Worm (Caenorhabditis elegans) whole organism, young adult: ENCODE measurements around the gene W08E12.6.

Experiments used
- B0336.3 ChIP-seq: fragments of 200-800 bp; sonication (Bioruptor generic); IDR thresholded peaks from 2 replicates; pipeline ENCODE4 v1.3.6; 2022; ENCODE audit warnings: missing genetic modification characterization, missing compliant biosample characterization
- C17E4.6 ChIP-seq: fragments of 200-800 bp; sonication (Bioruptor generic); IDR thresholded peaks from 2 replicates; pipeline ENCODE4 v1.3.6; 2022; ENCODE audit warnings: missing genetic modification reagents, missing genetic modification characterization, missing compliant biosample characterization
- D2030.7 ChIP-seq: fragments of 200-800 bp; sonication (Bioruptor generic); IDR thresholded peaks from 2 replicates; pipeline ENCODE4 v1.3.6; 2022; ENCODE audit warnings: missing genetic modification reagents, missing genetic modification characterization, missing compliant biosample characterization
- F10E7.11 ChIP-seq: sonication (generic microtip); optimal IDR thresholded peaks from 2 replicates; lab custom pipeline; 2017; ENCODE audit warnings: mild to moderate bottlenecking, missing genetic modification characterization, moderate library complexity, missing compliant biosample characterization
- F39B2.1 ChIP-seq: fragments of 200-800 bp; sonication (Bioruptor generic); IDR thresholded peaks from 2 replicates; pipeline ENCODE4 v1.3.6; 2022; ENCODE audit warnings: missing genetic modification reagents, missing genetic modification characterization, missing compliant biosample characterization
- F52B5.7 ChIP-seq: sonication (generic microtip); optimal IDR thresholded peaks from 2 replicates; lab custom pipeline; 2016; ENCODE audit warnings: mild to moderate bottlenecking, missing genetic modification characterization, missing compliant biosample characterization
- F57C9.4 ChIP-seq: sonication (generic microtip); optimal IDR thresholded peaks from 2 replicates; lab custom pipeline; 2017; ENCODE audit warnings: mild to moderate bottlenecking, missing genetic modification characterization, missing compliant biosample characterization
- K12H6.12 ChIP-seq: fragments of 200-800 bp; sonication (Bioruptor generic); optimal IDR thresholded peaks from 2 replicates; lab custom pipeline; 2018; ENCODE audit warnings: mild to moderate bottlenecking, missing genetic modification characterization, missing compliant biosample characterization
- T26A5.8 ChIP-seq: sonication (generic microtip); optimal IDR thresholded peaks from 2 replicates; lab custom pipeline; 2016; ENCODE audit warnings: missing genetic modification characterization, missing compliant biosample characterization
- Y53G8AR.9 ChIP-seq: fragments of 200-800 bp; sonication (Bioruptor generic); conservative IDR thresholded peaks from 2 replicates; pipeline ENCODE4 v1.3.6; 2022; ENCODE audit warnings: missing genetic modification reagents, missing genetic modification characterization, missing compliant biosample characterization
- Y56A3A.18 ChIP-seq: fragments of 200-800 bp; sonication (Bioruptor generic); IDR thresholded peaks from 2 replicates; pipeline ENCODE4 v1.3.6; 2022; ENCODE audit warnings: missing genetic modification reagents, missing genetic modification characterization, missing compliant biosample characterization
- akir-1 ChIP-seq: fragments of 200-800 bp; sonication (Bioruptor generic); optimal IDR thresholded peaks from 2 replicates; lab custom pipeline; 2018; ENCODE audit warnings: mild to moderate bottlenecking, missing genetic modification characterization, moderate library complexity, missing compliant biosample characterization
- aptf-3 ChIP-seq: fragments of 200-800 bp; sonication (Bioruptor generic); IDR thresholded peaks from 2 replicates; pipeline ENCODE4 v1.3.6; 2022; ENCODE audit warnings: missing genetic modification characterization, missing compliant biosample characterization
- athp-1 ChIP-seq: sonication (generic microtip); optimal IDR thresholded peaks from 2 replicates; lab custom pipeline; 2017; ENCODE audit warnings: mild to moderate bottlenecking, missing genetic modification characterization, missing compliant biosample characterization
- attf-6 ChIP-seq: fragments of 200-800 bp; sonication (Bioruptor generic); IDR thresholded peaks from 2 replicates; pipeline ENCODE4 v1.3.6; 2022; ENCODE audit warnings: missing genetic modification reagents, missing genetic modification characterization, missing compliant biosample characterization
- ceh-79 ChIP-seq: sonication (generic microtip); optimal IDR thresholded peaks from 2 replicates; lab custom pipeline; 2017; ENCODE audit warnings: mild to moderate bottlenecking, missing genetic modification characterization, missing compliant biosample characterization
- chd-7 ChIP-seq: sonication (generic microtip); optimal IDR thresholded peaks from 2 replicates; lab custom pipeline; 2016; ENCODE audit warnings: mild to moderate bottlenecking, missing genetic modification characterization, moderate library complexity, missing compliant biosample characterization
- die-1 ChIP-seq: sonication (generic microtip); optimal IDR thresholded peaks from 2 replicates; lab custom pipeline; 2016; ENCODE audit warnings: missing genotype, mild to moderate bottlenecking, missing genetic modification characterization, missing compliant biosample characterization
- egl-44 ChIP-seq: fragments of 200-800 bp; sonication (Bioruptor generic); IDR thresholded peaks from 2 replicates; pipeline ENCODE4 v1.3.6; 2022; ENCODE audit warnings: missing genetic modification reagents, missing genetic modification characterization, missing compliant biosample characterization
- egrh-3 ChIP-seq: fragments of 200-800 bp; sonication (Bioruptor generic); IDR thresholded peaks from 2 replicates; pipeline ENCODE4 v1.3.6; 2022; ENCODE audit warnings: missing genetic modification reagents, missing genetic modification characterization, missing compliant biosample characterization
- hrde-1 ChIP-seq: sonication (generic microtip); optimal IDR thresholded peaks from 2 replicates; lab custom pipeline; 2016; ENCODE audit warnings: missing genetic modification characterization, mild to moderate bottlenecking, missing compliant biosample characterization, moderate library complexity, missing genotype, missing genetic modification reagents, borderline replicate concordance
- hsf-1 ChIP-seq: fragments of 200-800 bp; sonication (Bioruptor generic); IDR thresholded peaks from 2 replicates; pipeline ENCODE4 v1.3.6; 2022; ENCODE audit warnings: missing genetic modification reagents, missing genetic modification characterization, missing compliant biosample characterization
- lin-26 ChIP-seq: fragments of 200-800 bp; sonication (Bioruptor generic); IDR thresholded peaks from 2 replicates; pipeline ENCODE4 v1.3.6; 2022; ENCODE audit warnings: missing genetic modification reagents, missing genetic modification characterization, missing compliant biosample characterization
- lin-35 ChIP-seq, 3 experiments: fragments of 150-350 bp in 2 of 3; sonication (generic microtip) in 1 of 3; optimal IDR thresholded peaks; 2 replicates each; lab custom pipeline; 2014 to 2018; ENCODE audit warnings: missing biosample characterization in 3 of 3, missing genetic modification characterization in 3 of 3, missing genetic modification reagents in 3 of 3
- lin-54 ChIP-seq: fragments of 200-800 bp; sonication (Bioruptor generic); optimal IDR thresholded peaks from 2 replicates; lab custom pipeline; 2018; ENCODE audit warnings: mild to moderate bottlenecking, missing genetic modification characterization, missing compliant biosample characterization
- lsl-1 ChIP-seq: fragments of 200-800 bp; sonication (Bioruptor generic); optimal IDR thresholded peaks from 2 replicates; lab custom pipeline; 2018; ENCODE audit warnings: mild to moderate bottlenecking, missing genetic modification characterization, moderate library complexity, missing compliant biosample characterization
- madf-3 ChIP-seq: fragments of 200-800 bp; sonication (Bioruptor generic); IDR thresholded peaks from 2 replicates; pipeline ENCODE4 v1.3.6; 2022; ENCODE audit warnings: missing genetic modification reagents, missing genetic modification characterization, missing compliant biosample characterization
- madf-6 ChIP-seq: fragments of 200-800 bp; sonication (Bioruptor generic); IDR thresholded peaks from 2 replicates; pipeline ENCODE4 v1.3.6; 2022; ENCODE audit warnings: missing genetic modification reagents, missing genetic modification characterization, missing compliant biosample characterization
- mcd-1 ChIP-seq: fragments of 200-800 bp; sonication (Bioruptor generic); IDR thresholded peaks from 2 replicates; pipeline ENCODE4 v1.3.6; 2022; ENCODE audit warnings: missing genetic modification reagents, missing genetic modification characterization, missing compliant biosample characterization
- mes-4 ChIP-seq: sonication (generic microtip); optimal IDR thresholded peaks from 2 replicates; lab custom pipeline; 2016; ENCODE audit warnings: missing genotype, missing genetic modification characterization, missing compliant biosample characterization
- mxl-1 ChIP-seq: sonication (generic microtip); optimal IDR thresholded peaks from 2 replicates; lab custom pipeline; 2016; ENCODE audit warnings: missing genetic modification characterization, missing compliant biosample characterization
- nfya-2 ChIP-seq: fragments of 200-800 bp; sonication (Bioruptor generic); IDR thresholded peaks from 2 replicates; pipeline ENCODE4 v1.3.6; 2022; ENCODE audit warnings: missing genetic modification reagents, missing genetic modification characterization, missing compliant biosample characterization
- nhr-27 ChIP-seq: fragments of 200-800 bp; sonication (Bioruptor generic); optimal IDR thresholded peaks from 2 replicates; lab custom pipeline; 2018; ENCODE audit warnings: mild to moderate bottlenecking, missing genetic modification characterization, moderate library complexity, missing compliant biosample characterization
- nhr-90 ChIP-seq: sonication (generic microtip); optimal IDR thresholded peaks from 2 replicates; lab custom pipeline; 2016; ENCODE audit warnings: missing genotype, mild to moderate bottlenecking, missing genetic modification characterization, missing compliant biosample characterization
- rpc-1 ChIP-seq, 2 experiments: fragments of 150-350 bp in 1 of 2; sonication (generic microtip) in 1 of 2; optimal IDR thresholded peaks; 2 replicates each; lab custom pipeline; 2014 to 2018; ENCODE audit warnings: missing biosample characterization in 1 of 2, missing genetic modification characterization in 1 of 2, missing genetic modification reagents in 1 of 2, missing genotype in 1 of 2
- snpc-3.4 ChIP-seq: sonication (generic microtip); optimal IDR thresholded peaks from 2 replicates; lab custom pipeline; 2017; ENCODE audit warnings: missing genetic modification characterization, mild to moderate bottlenecking, missing compliant biosample characterization, antibody characterized with exemption, moderate library complexity, missing genotype, missing genetic modification reagents
- snpc-4 ChIP-seq, 5 experiments: fragments of 150-350 bp in 1 of 5; sonication (generic microtip) in 4 of 5; optimal IDR thresholded peaks; 2 replicates each; lab custom pipeline; 2014 to 2018; ENCODE audit warnings: missing genetic modification characterization in 5 of 5, missing biosample characterization in 3 of 5, antibody characterized with exemption in 2 of 5, mild to moderate bottlenecking in 2 of 5, missing compliant biosample characterization in 2 of 5, missing genotype in 2 of 5, moderate library complexity in 2 of 5, missing genetic modification reagents in 1 of 5
- somi-1 ChIP-seq: fragments of 200-800 bp; sonication (Bioruptor generic); optimal IDR thresholded peaks from 2 replicates; lab custom pipeline; 2018; ENCODE audit warnings: mild to moderate bottlenecking, missing genetic modification characterization, missing compliant biosample characterization
- tbp1 ChIP-seq: fragments of 200-800 bp; sonication (Bioruptor generic); optimal IDR thresholded peaks from 2 replicates; lab custom pipeline; 2018; ENCODE audit warnings: mild to moderate bottlenecking, missing genetic modification characterization, missing compliant biosample characterization
- tbx-9 ChIP-seq: sonication (generic microtip); optimal IDR thresholded peaks from 2 replicates; lab custom pipeline; 2016; ENCODE audit warnings: borderline replicate concordance, missing genetic modification characterization, inconsistent platforms, missing compliant biosample characterization
- tlf-1 ChIP-seq: fragments of 200-800 bp; sonication (Bioruptor generic); optimal IDR thresholded peaks from 2 replicates; lab custom pipeline; 2018; ENCODE audit warnings: mild to moderate bottlenecking, missing genetic modification characterization, missing compliant biosample characterization
- unc-130 ChIP-seq: sonication (generic microtip); optimal IDR thresholded peaks from 2 replicates; lab custom pipeline; 2016; ENCODE audit warnings: missing genetic modification reagents, missing genetic modification characterization, missing compliant biosample characterization
- xnd-1 ChIP-seq: sonication (generic microtip); optimal IDR thresholded peaks from 2 replicates; lab custom pipeline; 2016; ENCODE audit warnings: missing genotype, missing genetic modification reagents, missing genetic modification characterization, missing compliant biosample characterization
- zim-3 ChIP-seq: sonication (generic microtip); optimal IDR thresholded peaks from 2 replicates; lab custom pipeline; 2017; ENCODE audit warnings: mild to moderate bottlenecking, missing genetic modification characterization, moderate library complexity, missing compliant biosample characterization
- ztf-28 ChIP-seq: fragments of 200-800 bp; sonication (Bioruptor generic); IDR thresholded peaks from 2 replicates; pipeline ENCODE4 v1.3.6; 2022; ENCODE audit warnings: missing genetic modification reagents, missing genetic modification characterization, missing compliant biosample characterization

Gene W08E12.6

ce11 chrIV:3296578-3297549 lies 1.5 kb upstream of the W08E12.6 start:
- TF ChIP-seq attf-6 (GFP tag; lab: Robert Waterston, UW) (0 out of 2 replicates have a peak, but pooled peaks have one; percentile 52), tlf-1 (peak; percentile 45), zim-3 (tag; lab: Kevin White, UChicago) (peak; percentile 45), egl-44 (GFP tag; lab: Robert Waterston, UW) (no peak), madf-6 (GFP tag; lab: Robert Waterston, UW) (peak; percentile 65), snpc-4 (GFP tag; optimal IDR thresholded peaks at IDR 0.05; lab: Kevin White, UChicago) (no peak), snpc-4 (tag; optimal IDR thresholded peaks at IDR 0.05; lab: Kevin White, UChicago) (peak in 2 of 4 experiments; percentile 25 to 31), hsf-1 (GFP tag; lab: Robert Waterston, UW) (peak; percentile 44; the same call in 1 of the 2 replicates), T26A5.8 (tag; lab: Kevin White, UChicago) (peak; percentile 63), mcd-1 (peak; percentile 55), F39B2.1 (GFP tag; lab: Robert Waterston, UW) (peak; percentile 22; the same call in 1 of the 2 replicates), chd-7 (tag; lab: Kevin White, UChicago) (peak; percentile 51), C17E4.6 (no peak), somi-1 (GFP tag; lab: Kevin White, UChicago) (no peak), die-1 (tag; lab: Kevin White, UChicago) (peak; percentile 41), nhr-27 (peak; percentile 69), xnd-1 (tag; lab: Kevin White, UChicago) (peak; percentile 46), madf-3 (GFP tag; lab: Robert Waterston, UW) (0 out of 2 replicates have a peak, but pooled peaks have one; percentile 6), Y56A3A.18 (GFP tag; lab: Robert Waterston, UW) (0 out of 2 replicates have a peak, but pooled peaks have one; percentile 33), mes-4 (peak; percentile 50), rpc-1 (optimal IDR thresholded peaks at IDR 0.05; lab: Kevin White, UChicago) (no peak), rpc-1 (tag; optimal IDR thresholded peaks at IDR 0.05; lab: Kevin White, UChicago) (no peak), mxl-1 (peak; percentile 48), egrh-3 (GFP tag; lab: Robert Waterston, UW) (no peak), aptf-3 (0 out of 2 replicates have a peak, but pooled peaks have one; percentile 77), tbx-9 (peak; percentile 41), akir-1 (no peak), D2030.7 (no peak; the same call in 1 of the 2 replicates), F57C9.4 (tag; lab: Kevin White, UChicago) (no peak), ceh-79 (peak; percentile 62), ztf-28 (GFP tag; lab: Robert Waterston, UW) (no peak), lin-26 (GFP tag; lab: Robert Waterston, UW) (peak; percentile 59; the same call in 1 of the 2 replicates), lsl-1 (GFP tag; lab: Kevin White, UChicago) (peak; percentile 57), F10E7.11 (tag; lab: Kevin White, UChicago) (peak; percentile 19), F52B5.7 (peak; percentile 47), snpc-3.4 (tag; lab: Kevin White, UChicago) (peak; percentile 4), Y53G8AR.9 (GFP tag; lab: Robert Waterston, UW) (peak; percentile 61; the same call in 1 of the 2 replicates), unc-130 (GFP tag; lab: Kevin White, UChicago) (peak; percentile 11), nfya-2 (GFP tag; lab: Robert Waterston, UW) (no peak), B0336.3 (peak; percentile 82), lin-54 (GFP tag; lab: Kevin White, UChicago) (peak; percentile 55), hrde-1 (peak; percentile 60), athp-1 (tag; lab: Kevin White, UChicago) (peak; percentile 78), nhr-90 (tag; lab: Kevin White, UChicago) (peak; percentile 13), tbp1 (GFP tag; lab: Kevin White, UChicago) (peak; percentile 34), K12H6.12 (tag; lab: Kevin White, UChicago) (no peak), lin-35 (GFP tag; optimal IDR thresholded peaks at IDR 0.05; lab: Kevin White, UChicago) (peak in 2 of 3 experiments; percentile 24 to 31)
